Worm (Caenorhabditis elegans) whole organism, young adult: ENCODE results near the gene T21B4.3.

Experiments
- B0019.2 ChIP-seq: fragments of 200-800 bp; sonication (Bioruptor generic); conservative IDR thresholded peaks from 2 replicates; pipeline ENCODE4 v1.3.6; 2022; ENCODE audit warnings: missing genetic modification reagents, missing genetic modification characterization, missing compliant biosample characterization
- B0261.1 ChIP-seq: sonication (generic microtip); optimal IDR thresholded peaks from 2 replicates; lab custom pipeline; 2016; ENCODE audit warnings: mild to moderate bottlenecking, missing genetic modification characterization, moderate library complexity, missing compliant biosample characterization
- F33H1.4 ChIP-seq: fragments of 200-800 bp; sonication (Bioruptor generic); IDR thresholded peaks from 2 replicates; pipeline ENCODE4 v1.3.6; 2022; ENCODE audit warnings: missing genetic modification reagents, missing genetic modification characterization, missing compliant biosample characterization
- F37B4.10 ChIP-seq: fragments of 200-800 bp; sonication (Bioruptor generic); IDR thresholded peaks from 2 replicates; pipeline ENCODE4 v1.3.6; 2022; ENCODE audit warnings: missing genetic modification characterization, missing compliant biosample characterization
- F52B5.7 ChIP-seq: sonication (generic microtip); optimal IDR thresholded peaks from 2 replicates; lab custom pipeline; 2016; ENCODE audit warnings: mild to moderate bottlenecking, missing genetic modification characterization, missing compliant biosample characterization
- F55B11.4 ChIP-seq: sonication (generic microtip); optimal IDR thresholded peaks from 2 replicates; lab custom pipeline; 2016; ENCODE audit warnings: missing compliant biosample characterization, missing genetic modification characterization, borderline replicate concordance; ENCODE audit not compliant: insufficient read depth
- K12H6.12 ChIP-seq: fragments of 200-800 bp; sonication (Bioruptor generic); optimal IDR thresholded peaks from 2 replicates; lab custom pipeline; 2018; ENCODE audit warnings: mild to moderate bottlenecking, missing genetic modification characterization, missing compliant biosample characterization
- Y53G8AR.9 ChIP-seq: fragments of 200-800 bp; sonication (Bioruptor generic); conservative IDR thresholded peaks from 2 replicates; pipeline ENCODE4 v1.3.6; 2022; ENCODE audit warnings: missing genetic modification reagents, missing genetic modification characterization, missing compliant biosample characterization
- akir-1 ChIP-seq: fragments of 200-800 bp; sonication (Bioruptor generic); optimal IDR thresholded peaks from 2 replicates; lab custom pipeline; 2018; ENCODE audit warnings: mild to moderate bottlenecking, missing genetic modification characterization, moderate library complexity, missing compliant biosample characterization
- aptf-3 ChIP-seq: fragments of 200-800 bp; sonication (Bioruptor generic); IDR thresholded peaks from 2 replicates; pipeline ENCODE4 v1.3.6; 2022; ENCODE audit warnings: missing genetic modification characterization, missing compliant biosample characterization
- athp-1 ChIP-seq: sonication (generic microtip); optimal IDR thresholded peaks from 2 replicates; lab custom pipeline; 2017; ENCODE audit warnings: mild to moderate bottlenecking, missing genetic modification characterization, missing compliant biosample characterization
- attf-3 ChIP-seq: fragments of 200-800 bp; sonication (Bioruptor generic); conservative IDR thresholded peaks from 2 replicates; pipeline ENCODE4 v1.3.6; 2022; ENCODE audit warnings: missing genetic modification reagents, missing genetic modification characterization, missing compliant biosample characterization
- ccch-3 ChIP-seq: fragments of 200-800 bp; sonication (Bioruptor generic); optimal IDR thresholded peaks from 2 replicates; lab custom pipeline; 2018; ENCODE audit warnings: mild to moderate bottlenecking, missing genetic modification characterization, missing compliant biosample characterization
- cebp-1 ChIP-seq, 2 experiments: fragments of 200-800 bp in 1 of 2; sonication (Bioruptor generic) in 1 of 2; sonication (generic microtip) in 1 of 2; IDR thresholded peaks in 1 of 2; optimal IDR thresholded peaks in 1 of 2; 2 replicates each; pipeline versions ENCODE4 v1.3.6 to Lab custom; 2017 to 2022; ENCODE audit warnings: missing compliant biosample characterization in 2 of 2, missing genetic modification characterization in 2 of 2, mild to moderate bottlenecking in 1 of 2, missing genetic modification reagents in 1 of 2, moderate library complexity in 1 of 2
- ceh-40 ChIP-seq: fragments of 200-800 bp; sonication (Bioruptor generic); IDR thresholded peaks from 2 replicates; pipeline ENCODE4 v1.3.6; 2022; ENCODE audit warnings: missing genetic modification characterization, missing compliant biosample characterization
- egl-18 ChIP-seq: fragments of 200-800 bp; sonication (Bioruptor generic); IDR thresholded peaks from 2 replicates; pipeline ENCODE4 v1.3.6; 2022; ENCODE audit warnings: missing genetic modification reagents, missing genetic modification characterization, missing compliant biosample characterization
- him-1 ChIP-seq: sonication (generic microtip); optimal IDR thresholded peaks from 2 replicates; lab custom pipeline; 2016; ENCODE audit warnings: missing genotype, missing genetic modification reagents, missing genetic modification characterization, missing compliant biosample characterization
- lin-35 ChIP-seq, 3 experiments: fragments of 150-350 bp in 2 of 3; sonication (generic microtip) in 1 of 3; optimal IDR thresholded peaks; 2 replicates each; lab custom pipeline; 2014 to 2018; ENCODE audit warnings: missing biosample characterization in 3 of 3, missing genetic modification characterization in 3 of 3, missing genetic modification reagents in 3 of 3
- lsl-1 ChIP-seq: fragments of 200-800 bp; sonication (Bioruptor generic); optimal IDR thresholded peaks from 2 replicates; lab custom pipeline; 2018; ENCODE audit warnings: mild to moderate bottlenecking, missing genetic modification characterization, moderate library complexity, missing compliant biosample characterization
- lsy-27 ChIP-seq: sonication (generic microtip); optimal IDR thresholded peaks from 2 replicates; lab custom pipeline; 2017; ENCODE audit warnings: missing genetic modification characterization, mild to moderate bottlenecking, missing compliant biosample characterization, antibody characterized with exemption, missing genotype, borderline replicate concordance; ENCODE audit not compliant: insufficient read depth
- madf-6 ChIP-seq: fragments of 200-800 bp; sonication (Bioruptor generic); IDR thresholded peaks from 2 replicates; pipeline ENCODE4 v1.3.6; 2022; ENCODE audit warnings: missing genetic modification reagents, missing genetic modification characterization, missing compliant biosample characterization
- mes-4 ChIP-seq: sonication (generic microtip); optimal IDR thresholded peaks from 2 replicates; lab custom pipeline; 2016; ENCODE audit warnings: missing genotype, missing genetic modification characterization, missing compliant biosample characterization
- mxl-1 ChIP-seq: sonication (generic microtip); optimal IDR thresholded peaks from 2 replicates; lab custom pipeline; 2016; ENCODE audit warnings: missing genetic modification characterization, missing compliant biosample characterization
- nfya-1 ChIP-seq: sonication (generic microtip); optimal IDR thresholded peaks from 2 replicates; lab custom pipeline; 2017; ENCODE audit warnings: antibody characterized with exemption, missing compliant biosample characterization, missing genetic modification characterization, borderline replicate concordance; ENCODE audit not compliant: insufficient read depth
- nfyb-1 ChIP-seq: fragments of 200-800 bp; sonication (Bioruptor generic); IDR thresholded peaks from 2 replicates; pipeline ENCODE4 v1.3.6; 2022; ENCODE audit warnings: missing genetic modification reagents, missing genetic modification characterization, missing compliant biosample characterization
- nhr-27 ChIP-seq: fragments of 200-800 bp; sonication (Bioruptor generic); optimal IDR thresholded peaks from 2 replicates; lab custom pipeline; 2018; ENCODE audit warnings: mild to moderate bottlenecking, missing genetic modification characterization, moderate library complexity, missing compliant biosample characterization
- pha-4 ChIP-seq: fragments of 150-350 bp; sonication (generic microtip); optimal IDR thresholded peaks from 2 replicates; lab custom pipeline; 2014; ENCODE audit warnings: missing biosample characterization, missing genetic modification reagents, missing genetic modification characterization
- repo-1 ChIP-seq: sonication (generic microtip); optimal IDR thresholded peaks from 2 replicates; lab custom pipeline; 2017; ENCODE audit warnings: mild to moderate bottlenecking, missing genetic modification characterization, missing compliant biosample characterization
- snpc-1.1 ChIP-seq: sonication (generic microtip); optimal IDR thresholded peaks from 2 replicates; lab custom pipeline; 2017; ENCODE audit warnings: missing genetic modification characterization, mild to moderate bottlenecking, missing compliant biosample characterization, antibody characterized with exemption, moderate library complexity, missing genotype, missing genetic modification reagents; ENCODE audit not compliant: insufficient read depth
- snpc-1.3 ChIP-seq: sonication (generic microtip); optimal IDR thresholded peaks from 2 replicates; lab custom pipeline; 2017; ENCODE audit warnings: missing genetic modification characterization, mild to moderate bottlenecking, missing compliant biosample characterization, antibody characterized with exemption, moderate library complexity, missing genotype, missing genetic modification reagents; ENCODE audit not compliant: insufficient read depth
- snpc-4 ChIP-seq, 5 experiments: fragments of 150-350 bp in 1 of 5; sonication (generic microtip) in 4 of 5; optimal IDR thresholded peaks; 2 replicates each; lab custom pipeline; 2014 to 2018; ENCODE audit warnings: missing genetic modification characterization in 5 of 5, missing biosample characterization in 3 of 5, antibody characterized with exemption in 2 of 5, mild to moderate bottlenecking in 2 of 5, missing compliant biosample characterization in 2 of 5, missing genotype in 2 of 5, moderate library complexity in 2 of 5, missing genetic modification reagents in 1 of 5
- xnd-1 ChIP-seq: sonication (generic microtip); optimal IDR thresholded peaks from 2 replicates; lab custom pipeline; 2016; ENCODE audit warnings: missing genotype, missing genetic modification reagents, missing genetic modification characterization, missing compliant biosample characterization
- ztf-28 ChIP-seq: fragments of 200-800 bp; sonication (Bioruptor generic); IDR thresholded peaks from 2 replicates; pipeline ENCODE4 v1.3.6; 2022; ENCODE audit warnings: missing genetic modification reagents, missing genetic modification characterization, missing compliant biosample characterization

T21B4.3 gene

DNA sequence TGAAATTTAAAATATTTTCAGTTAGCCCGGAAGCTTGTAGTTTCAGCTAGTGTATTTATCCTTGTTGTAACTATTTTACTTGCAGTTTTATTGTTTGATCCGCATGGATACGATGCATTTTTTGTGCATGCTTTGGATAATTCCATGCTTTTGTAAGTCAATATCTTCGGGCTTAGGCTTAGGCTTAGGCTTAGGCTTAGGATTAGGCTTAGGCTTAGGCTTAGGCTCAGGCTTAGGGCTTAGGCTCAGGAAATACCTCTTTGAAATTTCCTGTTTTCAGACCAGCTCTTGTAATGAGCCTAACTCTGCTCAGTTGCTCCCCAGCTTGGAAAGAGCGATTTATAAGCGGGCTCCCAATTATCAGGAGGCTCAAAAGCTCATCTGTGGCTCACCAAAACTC, 29.8 kb downstream of the T21B4.3 start, which contains the start of gene srg-16:
Gene srg-16, plus strand, starts transcription at position 87 of the 400 bp plus-strand sequence.
- TF ChIP-seq egl-18 (GFP tag; lab: Robert Waterston, UW) = no peak
- TF ChIP-seq F52B5.7 (tag; lab: Kevin White, UChicago) = no peak
- TF ChIP-seq lin-35 (GFP tag; optimal IDR thresholded peaks at IDR 0.05; lab: Kevin White, UChicago) = no peak
- no peak for TF ChIP-seq snpc-1.1
- no peak for TF ChIP-seq mxl-1
- TF ChIP-seq B0261.1 (tag; lab: Kevin White, UChicago) = no peak
- TF ChIP-seq ztf-28 (GFP tag; lab: Robert Waterston, UW) = no peak
- TF ChIP-seq athp-1 (tag; lab: Kevin White, UChicago) = no peak
- no peak for TF ChIP-seq nfyb-1 (GFP tag; lab: Robert Waterston, UW)
- no peak for TF ChIP-seq aptf-3 (GFP tag; lab: Robert Waterston, UW)
- no peak for TF ChIP-seq him-1

DNA sequence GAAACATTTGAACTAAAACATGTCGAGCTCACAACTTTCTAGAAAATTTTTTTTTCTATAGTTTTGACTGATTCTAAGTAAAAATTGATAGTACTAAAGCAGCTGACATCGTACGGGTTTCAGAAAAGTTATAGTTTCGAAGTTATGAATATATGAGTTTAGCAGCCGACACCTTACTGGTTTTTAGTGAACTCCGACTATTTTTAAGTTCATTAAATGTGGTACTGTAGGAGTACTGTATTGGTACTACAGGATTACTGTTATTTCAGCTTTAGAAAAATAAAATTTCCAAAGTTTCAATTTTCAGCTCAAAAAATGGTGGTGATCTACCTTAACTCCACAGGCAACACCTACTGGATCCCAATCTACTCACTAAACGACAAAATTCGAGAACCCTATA, 31.3 kb downstream of the T21B4.3 start, which contains the start of gene sre-37:
Gene sre-37, plus strand, starts transcription at position 301 of the 400 bp plus-strand sequence.
- no peak for TF ChIP-seq cebp-1 (GFP tag; IDR thresholded peaks at IDR 0.05; lab: Robert Waterston, UW)
- TF ChIP-seq cebp-1 (tag; optimal IDR thresholded peaks at IDR 0.05; lab: Kevin White, UChicago) = no peak
- TF ChIP-seq mes-4 (tag; lab: Kevin White, UChicago) = no peak
- TF ChIP-seq ccch-3 (GFP tag; lab: Kevin White, UChicago) = no peak
- no peak for TF ChIP-seq K12H6.12 (tag; lab: Kevin White, UChicago)
- TF ChIP-seq F52B5.7 (tag; lab: Kevin White, UChicago) = no peak
- TF ChIP-seq ceh-40 (GFP tag; lab: Robert Waterston, UW) = no peak
- no peak for TF ChIP-seq repo-1 (tag; lab: Kevin White, UChicago)

DNA sequence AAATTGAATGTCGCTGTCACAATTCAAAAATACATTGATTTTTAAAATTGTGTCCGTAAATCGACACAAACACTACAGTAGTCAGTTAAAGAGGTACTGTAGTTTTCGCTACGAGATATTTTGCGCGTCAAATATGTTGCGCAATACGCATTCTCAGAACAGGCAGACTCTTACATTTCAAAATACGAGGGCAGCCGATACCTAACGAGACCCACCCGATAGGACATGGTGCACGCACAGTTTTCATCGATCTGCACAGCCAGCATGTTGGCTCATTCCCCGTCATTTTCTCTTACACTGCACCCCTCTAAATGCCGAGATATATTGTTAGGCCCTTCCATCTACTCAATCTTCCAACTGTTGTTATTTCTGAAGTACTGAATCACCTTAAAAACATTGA, 34.6 kb downstream of the T21B4.3 start, which contains the start of gene F15A4.2:
Gene F15A4.2, plus strand, starts transcription at position 301 of the 400 bp plus-strand sequence.
- no peak for TF ChIP-seq F37B4.10 (GFP tag; lab: Robert Waterston, UW)
- TF ChIP-seq F55B11.4 (tag; lab: Kevin White, UChicago) = no peak
- TF ChIP-seq lsy-27 (tag; lab: Kevin White, UChicago) = no peak
- TF ChIP-seq attf-3 (GFP tag; lab: Robert Waterston, UW) = no peak
- no peak for TF ChIP-seq F33H1.4
- no peak for TF ChIP-seq athp-1 (tag; lab: Kevin White, UChicago)
- TF ChIP-seq B0019.2 (GFP tag; lab: Robert Waterston, UW) = no peak
- no peak for TF ChIP-seq akir-1
- TF ChIP-seq, all 124 proteins: peak for 0

DNA sequence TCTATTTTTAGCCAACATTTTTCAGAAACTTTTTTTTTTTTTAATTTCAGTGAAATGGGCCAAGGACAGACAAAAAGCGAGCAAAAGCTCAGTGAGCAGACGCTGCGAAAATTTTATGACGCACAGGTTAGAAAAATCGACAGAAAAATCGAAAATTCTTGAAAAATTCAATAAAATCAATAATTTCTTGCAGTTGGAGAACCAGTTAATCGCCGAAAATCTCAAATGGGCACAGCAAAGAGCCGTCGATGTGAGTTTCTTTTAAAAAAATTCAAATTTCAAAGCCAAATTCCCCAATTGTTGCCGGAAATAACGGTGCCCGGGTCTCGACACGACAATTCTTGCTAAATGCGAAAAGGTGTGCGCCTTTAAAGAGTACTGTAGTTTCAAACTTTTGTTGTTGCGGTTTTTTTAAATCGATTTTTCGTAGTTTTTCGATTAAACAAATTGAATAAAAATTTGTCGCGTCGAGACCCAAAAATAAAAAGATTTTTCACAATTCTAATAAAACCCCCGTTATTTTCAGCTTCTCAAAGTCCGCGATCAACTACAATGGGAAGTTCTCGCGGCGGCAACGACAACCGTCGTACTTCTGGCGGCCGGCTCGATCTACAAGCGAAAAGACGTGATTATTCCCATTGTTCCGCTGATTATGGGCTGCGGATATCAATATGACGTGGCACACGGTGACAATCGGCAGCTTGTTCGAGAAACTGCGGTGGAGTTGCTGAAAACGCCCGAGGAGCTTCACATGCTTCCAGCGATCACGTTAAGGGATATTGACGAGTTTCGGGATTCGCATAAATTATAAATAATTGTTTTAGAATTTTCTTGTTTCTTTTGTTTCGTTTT, 36.1 kb downstream of the T21B4.3 start, which contains the start of gene tag-280:
Gene tag-280, plus strand, starts transcription at position 51 of the 852 bp plus-strand sequence.
- TF ChIP-seq madf-6 (GFP tag; lab: Robert Waterston, UW) (peak; percentile 61; the same call in 1 of the 2 replicates), snpc-1.3 (no peak), athp-1 (tag; lab: Kevin White, UChicago) (no peak), F33H1.4 (peak; percentile 66), xnd-1 (tag; lab: Kevin White, UChicago) (peak; percentile 36), nfya-1 (tag; lab: Kevin White, UChicago) (no peak), snpc-4 (GFP tag; optimal IDR thresholded peaks at IDR 0.05; lab: Kevin White, UChicago) (no peak), snpc-4 (tag; optimal IDR thresholded peaks at IDR 0.05; lab: Kevin White, UChicago) (no peak), pha-4 (tag; lab: Kevin White, UChicago) (no peak), nhr-27 (tag; lab: Kevin White, UChicago) (no peak), Y53G8AR.9 (GFP tag; lab: Robert Waterston, UW) (no peak), lsl-1 (GFP tag; lab: Kevin White, UChicago) (peak; percentile 75)
- TF ChIP-seq, all 124 proteins: peak for 4
